Worm (Caenorhabditis elegans) whole organism, late embryonic: ENCODE results near the gene cyp-14A4.

Experiments used
- C08G9.2 ChIP-seq: sonication (generic microtip); optimal IDR thresholded peaks from 2 replicates; lab custom pipeline; 2016; ENCODE audit warnings: mild to moderate bottlenecking, missing genetic modification characterization, moderate library complexity, missing compliant biosample characterization
- C38D4.7 ChIP-seq: fragments of 200-800 bp; sonication (Bioruptor generic); optimal IDR thresholded peaks from 2 replicates; lab custom pipeline; 2018; ENCODE audit warnings: mild to moderate bottlenecking, missing genetic modification characterization, moderate library complexity, missing compliant biosample characterization
- F13H6.1 ChIP-seq: sonication (generic microtip); optimal IDR thresholded peaks from 2 replicates; lab custom pipeline; 2016; ENCODE audit warnings: missing genetic modification characterization, missing compliant biosample characterization
- K02D7.2 ChIP-seq: sonication (generic microtip); optimal IDR thresholded peaks from 2 replicates; lab custom pipeline; 2017; ENCODE audit warnings: mild to moderate bottlenecking, missing genetic modification characterization, missing compliant biosample characterization
- Y22D7AL.16 ChIP-seq: sonication (generic microtip); optimal IDR thresholded peaks from 2 replicates; lab custom pipeline; 2016; ENCODE audit warnings: missing genetic modification characterization, missing compliant biosample characterization
- ahr-1 ChIP-seq: sonication (generic microtip); optimal IDR thresholded peaks from 2 replicates; lab custom pipeline; 2016; ENCODE audit warnings: missing genetic modification characterization, missing compliant biosample characterization
- ceh-14 ChIP-seq: sonication (generic microtip); optimal IDR thresholded peaks from 2 replicates; lab custom pipeline; 2016; ENCODE audit warnings: missing genotype, missing genetic modification characterization, missing compliant biosample characterization
- ceh-2 ChIP-seq: sonication (generic microtip); optimal IDR thresholded peaks from 2 replicates; lab custom pipeline; 2016; ENCODE audit warnings: missing genotype, missing genetic modification characterization, missing compliant biosample characterization
- ceh-22 ChIP-seq: sonication (generic microtip); optimal IDR thresholded peaks from 2 replicates; lab custom pipeline; 2017; ENCODE audit warnings: missing biosample characterization, missing genetic modification characterization
- ceh-24 ChIP-seq: sonication (generic microtip); optimal IDR thresholded peaks from 2 replicates; lab custom pipeline; 2016; ENCODE audit warnings: mild to moderate bottlenecking, missing genetic modification characterization, missing compliant biosample characterization
- ceh-30 ChIP-seq: fragments of 150-350 bp; optimal IDR thresholded peaks from 2 replicates; lab custom pipeline; 2014; ENCODE audit warnings: missing biosample characterization, missing genetic modification characterization
- ceh-31 ChIP-seq: sonication (generic microtip); optimal IDR thresholded peaks from 2 replicates; lab custom pipeline; 2016; ENCODE audit warnings: missing genetic modification characterization, missing compliant biosample characterization
- ceh-45 ChIP-seq: fragments of 200-800 bp; sonication (Bioruptor generic); IDR thresholded peaks from 2 replicates; pipeline ENCODE4 v1.3.6; 2022; ENCODE audit warnings: missing genetic modification reagents, missing genetic modification characterization, missing compliant biosample characterization
- ceh-48 ChIP-seq: sonication (generic microtip); optimal IDR thresholded peaks from 2 replicates; lab custom pipeline; 2016; ENCODE audit warnings: missing genetic modification characterization, inconsistent platforms, missing compliant biosample characterization
- ceh-6 ChIP-seq: fragments of 200-800 bp; sonication (Bioruptor generic); optimal IDR thresholded peaks from 2 replicates; lab custom pipeline; 2018; ENCODE audit warnings: mild to moderate bottlenecking, missing genetic modification characterization, missing compliant biosample characterization
- dmd-4 ChIP-seq: sonication (generic microtip); optimal IDR thresholded peaks from 2 replicates; lab custom pipeline; 2016; ENCODE audit warnings: borderline replicate concordance, missing genetic modification characterization, missing compliant biosample characterization
- dve-1 ChIP-seq: sonication (generic microtip); optimal IDR thresholded peaks from 2 replicates; lab custom pipeline; 2017; ENCODE audit warnings: antibody characterized with exemption, mild to moderate bottlenecking, missing genetic modification characterization, missing compliant biosample characterization
- elt-2 ChIP-seq: sonication (generic microtip); optimal IDR thresholded peaks from 2 replicates; lab custom pipeline; 2016; ENCODE audit warnings: missing genetic modification reagents, missing genetic modification characterization, missing compliant biosample characterization
- elt-4 ChIP-seq: sonication (generic microtip); optimal IDR thresholded peaks from 2 replicates; lab custom pipeline; 2016; ENCODE audit warnings: missing genetic modification characterization, missing compliant biosample characterization
- fkh-10 ChIP-seq: fragments of 150-350 bp; optimal IDR thresholded peaks from 2 replicates; lab custom pipeline; 2014; ENCODE audit warnings: missing biosample characterization, missing genetic modification reagents, missing genetic modification characterization
- fkh-6 ChIP-seq: sonication (generic microtip); optimal IDR thresholded peaks from 2 replicates; lab custom pipeline; 2016; ENCODE audit warnings: missing genetic modification characterization, missing compliant biosample characterization
- gmeb-2 ChIP-seq: sonication (generic microtip); optimal IDR thresholded peaks from 2 replicates; lab custom pipeline; 2016; ENCODE audit warnings: missing genetic modification characterization, inconsistent platforms, missing compliant biosample characterization
- hlh-13 ChIP-seq: fragments of 200-800 bp; sonication (Bioruptor generic); optimal IDR thresholded peaks from 2 replicates; lab custom pipeline; 2018; ENCODE audit warnings: mild to moderate bottlenecking, missing genetic modification characterization, missing compliant biosample characterization
- hlh-30 ChIP-seq: sonication (generic microtip); optimal IDR thresholded peaks from 2 replicates; lab custom pipeline; 2017; ENCODE audit warnings: antibody characterized with exemption, missing genetic modification characterization, missing compliant biosample characterization; ENCODE audit not compliant: insufficient read depth
- lim-6 ChIP-seq: sonication (generic microtip); optimal IDR thresholded peaks from 2 replicates; lab custom pipeline; 2016; ENCODE audit warnings: missing genetic modification characterization, missing compliant biosample characterization
- lin-11 ChIP-seq: fragments of 200-800 bp; sonication (Bioruptor generic); optimal IDR thresholded peaks from 2 replicates; lab custom pipeline; 2018; ENCODE audit warnings: mild to moderate bottlenecking, missing genetic modification characterization, missing compliant biosample characterization
- nfya-1 ChIP-seq: sonication (generic microtip); optimal IDR thresholded peaks from 2 replicates; lab custom pipeline; 2017; ENCODE audit warnings: missing genetic modification characterization, mild to moderate bottlenecking, missing compliant biosample characterization, antibody characterized with exemption, moderate library complexity
- nhr-11 ChIP-seq: fragments of 150-350 bp; optimal IDR thresholded peaks from 2 replicates; lab custom pipeline; 2014; ENCODE audit warnings: missing biosample characterization, missing genetic modification characterization
- nhr-232 ChIP-seq: sonication (generic microtip); optimal IDR thresholded peaks from 2 replicates; lab custom pipeline; 2016; ENCODE audit warnings: missing genetic modification characterization, missing compliant biosample characterization
- pag-3 ChIP-seq: sonication (generic microtip); optimal IDR thresholded peaks from 2 replicates; lab custom pipeline; 2016; ENCODE audit warnings: missing compliant biosample characterization, missing genetic modification characterization, borderline replicate concordance
- pat-9 ChIP-seq: fragments of 200-800 bp; sonication (Bioruptor generic); optimal IDR thresholded peaks from 2 replicates; lab custom pipeline; 2018; ENCODE audit warnings: mild to moderate bottlenecking, missing genetic modification characterization, moderate library complexity, missing compliant biosample characterization
- pha-2 ChIP-seq: sonication (generic microtip); optimal IDR thresholded peaks from 2 replicates; lab custom pipeline; 2017; ENCODE audit warnings: mild to moderate bottlenecking, missing genetic modification characterization, missing compliant biosample characterization
- rnt-1 ChIP-seq: sonication (generic microtip); optimal IDR thresholded peaks from 2 replicates; lab custom pipeline; 2016; ENCODE audit warnings: missing genetic modification characterization, missing compliant biosample characterization
- sox-2 ChIP-seq: fragments of 200-800 bp; sonication (Bioruptor generic); IDR thresholded peaks from 2 replicates; pipeline ENCODE4 v1.3.6; 2022; ENCODE audit warnings: missing genetic modification reagents, missing genetic modification characterization, missing compliant biosample characterization
- syd-9 ChIP-seq: sonication (generic microtip); optimal IDR thresholded peaks from 2 replicates; lab custom pipeline; 2016; ENCODE audit warnings: mild to moderate bottlenecking, missing genetic modification characterization, moderate library complexity, missing compliant biosample characterization
- tbx-2 ChIP-seq: sonication (generic microtip); optimal IDR thresholded peaks from 2 replicates; lab custom pipeline; 2016; ENCODE audit warnings: missing genetic modification characterization, missing compliant biosample characterization
- ttx-3 ChIP-seq: sonication (generic microtip); optimal IDR thresholded peaks from 2 replicates; lab custom pipeline; 2016; ENCODE audit warnings: missing genetic modification reagents, missing genetic modification characterization, missing compliant biosample characterization
- unc-3 ChIP-seq, 2 experiments: fragments of 200-800 bp in 1 of 2; sonication (Bioruptor generic) in 1 of 2; sonication (generic microtip) in 1 of 2; conservative IDR thresholded peaks in 1 of 2; optimal IDR thresholded peaks in 1 of 2; 2 replicates each; pipeline versions ENCODE4 v1.3.6 to Lab custom; 2016 to 2022; ENCODE audit warnings: missing compliant biosample characterization in 2 of 2, missing genetic modification characterization in 2 of 2, missing genetic modification reagents in 1 of 2
- unc-55 ChIP-seq: sonication (generic microtip); optimal IDR thresholded peaks from 2 replicates; lab custom pipeline; 2017; ENCODE audit warnings: missing biosample characterization, missing genetic modification reagents, missing genetic modification characterization
- zip-5 ChIP-seq: sonication (generic microtip); optimal IDR thresholded peaks from 2 replicates; lab custom pipeline; 2016; ENCODE audit warnings: missing genetic modification characterization, missing compliant biosample characterization

Gene cyp-14A4

DNA sequence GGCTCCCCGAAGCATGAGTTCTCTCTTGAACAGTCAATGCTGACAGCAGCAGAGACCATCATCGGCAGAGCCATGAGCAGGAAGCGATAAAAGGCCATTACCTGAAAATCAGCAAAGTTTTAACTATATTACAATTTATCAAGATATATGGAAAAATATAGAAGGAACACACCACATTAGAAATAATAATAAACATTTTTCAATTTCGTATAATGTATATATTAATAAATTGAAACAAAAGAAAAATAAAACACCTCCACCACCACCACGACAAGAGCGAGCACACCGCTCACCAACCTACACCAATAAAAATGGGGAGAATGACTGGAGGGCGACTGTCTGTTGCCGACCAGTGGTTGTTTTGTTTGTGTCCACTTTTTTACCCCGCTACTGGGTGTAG, 2.5 kb upstream of the cyp-14A4 start, which contains the start of gene R04D3.2:
R04D3.2 (minus strand) TSS at position 101 of the 400 bp plus-strand sequence.
- no peak for TF ChIP-seq syd-9 (tag; lab: Kevin White, UChicago)
- no peak for TF ChIP-seq pat-9 (tag; lab: Kevin White, UChicago)
- TF ChIP-seq C08G9.2 = no peak
- TF ChIP-seq unc-3 (GFP tag; conservative IDR thresholded peaks at IDR 0.05; lab: Robert Waterston, UW) = no peak
- no peak for TF ChIP-seq unc-3 (tag; optimal IDR thresholded peaks at IDR 0.05; lab: Kevin White, UChicago)
- TF ChIP-seq sox-2 (GFP tag; lab: Robert Waterston, UW) = no peak
- TF ChIP-seq, all 69 proteins: peak for 0

DNA sequence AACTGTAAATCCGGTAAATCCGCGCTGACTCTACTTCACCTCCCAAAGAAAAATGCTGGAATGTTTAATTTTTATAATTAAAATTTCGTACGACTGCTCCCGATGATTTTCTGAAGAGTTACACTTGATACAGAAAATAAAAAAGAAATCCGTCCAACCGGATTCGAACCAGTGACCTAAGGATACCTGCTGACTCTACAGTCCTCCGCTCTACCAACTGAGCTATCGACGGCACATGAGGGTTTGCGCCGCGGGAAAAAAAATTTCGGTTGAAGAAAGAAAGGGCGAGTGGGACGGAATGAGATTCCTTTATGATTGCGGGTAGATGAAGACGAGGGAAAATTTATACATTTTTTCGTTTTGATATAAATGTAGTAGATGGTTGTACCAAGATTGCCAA, 621 bp upstream of the cyp-14A4 start:
- no peak for TF ChIP-seq nfya-1
- TF ChIP-seq F13H6.1 (tag; lab: Kevin White, UChicago) = no peak
- no peak for TF ChIP-seq ceh-14
- TF ChIP-seq dmd-4 (tag; lab: Kevin White, UChicago) = no peak
- TF ChIP-seq ttx-3 = no peak
- TF ChIP-seq ceh-45 (GFP tag; lab: Robert Waterston, UW) = no peak
- TF ChIP-seq ceh-22 = no peak

DNA sequence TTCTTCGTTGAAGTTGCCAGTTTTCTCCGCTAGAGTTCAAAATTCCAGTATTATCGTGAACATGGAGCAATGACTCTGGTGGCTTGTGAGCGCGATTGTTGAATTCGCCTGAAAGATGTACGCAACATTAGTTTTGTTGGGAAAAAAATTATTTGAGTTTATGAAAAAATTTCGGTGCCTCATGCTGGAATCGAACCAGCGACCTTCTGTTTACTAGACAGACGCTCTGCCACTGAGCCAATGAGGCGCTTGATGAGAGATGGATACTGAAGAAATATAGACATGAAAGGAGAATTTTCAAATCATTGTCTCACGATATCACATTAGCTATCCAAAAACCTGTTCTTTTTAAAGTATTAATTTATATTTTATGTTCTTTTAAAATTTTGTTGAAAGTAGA, 535 bp downstream of the cyp-14A4 start:
- TF ChIP-seq ttx-3 (no peak), zip-5 (tag; lab: Kevin White, UChicago) (no peak), nfya-1 (no peak), unc-55 (GFP tag; lab: Kevin White, UChicago) (no peak), fkh-6 (no peak), tbx-2 (tag; lab: Kevin White, UChicago) (no peak), syd-9 (tag; lab: Kevin White, UChicago) (no peak), pha-2 (no peak), ceh-24 (tag; lab: Kevin White, UChicago) (no peak), rnt-1 (tag; lab: Kevin White, UChicago) (no peak), lim-6 (tag; lab: Kevin White, UChicago) (no peak), C38D4.7 (no peak), fkh-10 (GFP tag; lab: Kevin White, UChicago) (no peak), nhr-232 (no peak), gmeb-2 (tag; lab: Kevin White, UChicago) (no peak), hlh-13 (GFP tag; lab: Kevin White, UChicago) (no peak)

DNA sequence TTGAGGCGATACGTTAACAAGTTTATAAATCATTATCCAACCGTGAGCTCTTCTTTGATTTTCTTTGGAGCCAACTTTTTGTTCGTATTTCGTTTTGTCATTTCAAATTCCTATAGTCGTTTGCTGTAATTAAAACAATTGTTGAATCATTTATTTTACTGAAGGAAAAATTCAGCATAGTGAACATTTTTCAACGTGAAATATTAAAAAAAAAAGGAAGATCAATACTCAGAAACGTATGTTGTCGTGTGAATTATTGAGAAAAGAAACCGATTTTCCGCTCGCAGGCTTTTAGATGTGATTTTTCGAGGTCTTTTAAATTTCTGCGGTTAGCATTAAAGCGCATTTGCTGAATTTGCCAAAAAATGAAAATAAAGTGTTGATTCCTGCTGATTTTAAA, 5.1 kb downstream of the cyp-14A4 start, which contains the start of gene phf-33:
phf-33 (minus strand) TSS at position 101 of the 400 bp plus-strand sequence.
- TF ChIP-seq hlh-30 (tag; lab: Kevin White, UChicago) (no peak), elt-4 (tag; lab: Kevin White, UChicago) (no peak), rnt-1 (tag; lab: Kevin White, UChicago) (no peak), K02D7.2 (no peak), gmeb-2 (tag; lab: Kevin White, UChicago) (no peak)

DNA sequence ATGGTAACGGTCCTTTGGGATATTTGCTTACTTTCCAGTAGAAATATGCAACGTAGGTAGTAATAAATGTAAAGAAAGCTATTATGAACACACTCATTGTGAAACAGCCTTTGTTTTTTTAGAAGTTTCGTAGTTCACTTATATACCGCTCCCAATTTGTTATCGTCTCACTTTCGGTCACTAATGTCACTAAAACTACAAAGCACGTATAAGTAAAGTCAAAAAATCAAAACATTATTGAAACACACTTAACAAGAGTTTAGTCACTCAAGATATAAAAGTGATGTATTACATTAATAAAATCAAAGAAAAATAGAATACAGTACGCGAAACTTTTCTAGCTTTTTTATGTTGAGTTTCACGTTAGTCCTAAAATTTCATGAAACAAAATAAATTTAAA, 9.9 kb downstream of the cyp-14A4 start, which contains the start of gene cyp-14A3:
cyp-14A3 (minus strand) TSS at position 101 of the 400 bp plus-strand sequence.
- TF ChIP-seq ceh-31 (tag; lab: Kevin White, UChicago) = no peak
- no peak for TF ChIP-seq ceh-30 (tag; lab: Kevin White, UChicago)
- TF ChIP-seq ceh-6 (GFP tag; lab: Kevin White, UChicago) = no peak
- no peak for TF ChIP-seq Y22D7AL.16
- TF ChIP-seq F13H6.1 (tag; lab: Kevin White, UChicago) = no peak
- TF ChIP-seq lin-11 (tag; lab: Kevin White, UChicago) = no peak
- no peak for TF ChIP-seq fkh-6
- TF ChIP-seq ahr-1 (tag; lab: Kevin White, UChicago) = no peak
- no peak for TF ChIP-seq zip-5 (tag; lab: Kevin White, UChicago)
- no peak for TF ChIP-seq pag-3 (tag; lab: Kevin White, UChicago)
- TF ChIP-seq elt-2 (tag; lab: Kevin White, UChicago) = no peak
- no peak for TF ChIP-seq unc-3 (GFP tag; conservative IDR thresholded peaks at IDR 0.05; lab: Robert Waterston, UW)
- TF ChIP-seq unc-3 (tag; optimal IDR thresholded peaks at IDR 0.05; lab: Kevin White, UChicago) = no peak
- no peak for TF ChIP-seq ceh-48
- TF ChIP-seq ceh-2 (tag; lab: Kevin White, UChicago) = no peak
- no peak for TF ChIP-seq hlh-13 (GFP tag; lab: Kevin White, UChicago)
- TF ChIP-seq pha-2 = no peak
- TF ChIP-seq K02D7.2 = no peak
- no peak for TF ChIP-seq nhr-11 (tag; lab: Kevin White, UChicago)
- TF ChIP-seq dve-1 (tag; lab: Kevin White, UChicago) = no peak
- TF ChIP-seq, all 69 proteins: peak for 0
